Fruit fly (Drosophila melanogaster): ENCODE data around the gene CG5026.

Gene CG5026

dm6 chr3L:9019196-9019662 is 50.9 kb downstream of the CG5026 start, which contains the start of gene Doc2 (continued):
- TF ChIP-seq slbo (GFP tag; IDR thresholded peaks at IDR 0.05) (no peak), CrebB (tag; optimal IDR thresholded peaks at IDR 0.05) (no peak), CG12391 (tag; optimal IDR thresholded peaks at IDR 0.05) (no peak), pb (GFP tag; optimal IDR thresholded peaks at IDR 0.05) (no peak), E2f2 (GFP tag; IDR thresholded peaks at IDR 0.05) (no peak), sima (GFP tag; optimal IDR thresholded peaks at IDR 0.05) (no peak), CG7271 (tag; optimal IDR thresholded peaks at IDR 0.05) (no peak), gt (GFP tag; IDR thresholded peaks at IDR 0.05) (no peak), lov (optimal IDR thresholded peaks at IDR 0.05) (no peak), lov (GFP tag; IDR thresholded peaks at IDR 0.05) (0 out of 3 replicates have a peak, but pooled peaks have one; percentile 10), CG15011 (GFP tag; optimal IDR thresholded peaks at IDR 0.05) (no peak), dysf (GFP tag; IDR thresholded peaks at IDR 0.05) (no peak), cad (GFP tag; optimal IDR thresholded peaks at IDR 0.05) (no peak), CG4328 (GFP tag; optimal IDR thresholded peaks at IDR 0.05) (no peak), CG7372 (GFP tag; IDR thresholded peaks at IDR 0.05) (no peak), Med (GFP tag) (peak; percentile 42), Hsf (GFP tag; optimal IDR thresholded peaks at IDR 0.05) (no peak), CG5180 (GFP tag; optimal IDR thresholded peaks at IDR 0.05) (peak; percentile 62), wdn (GFP tag; IDR thresholded peaks at IDR 0.05) (no peak), unpg (GFP tag; optimal IDR thresholded peaks at IDR 0.05) (no peak), ham (GFP tag; IDR thresholded peaks at IDR 0.05) (no peak), CG9609 (GFP tag; optimal IDR thresholded peaks at IDR 0.05) (no peak), NfI (GFP tag; optimal IDR thresholded peaks at IDR 0.05) (no peak), chinmo (GFP tag; IDR thresholded peaks at IDR 0.05; ENCODE audit: partially characterized antibody) (peak; percentile 71; the same call in 2 of the 4 replicates), Nf-YC (tag; optimal IDR thresholded peaks at IDR 0.05) (peak; percentile 99), CG10274 (GFP tag; optimal IDR thresholded peaks at IDR 0.05) (no peak), seq (GFP tag; IDR thresholded peaks at IDR 0.05) (no peak), gcm (GFP tag; optimal IDR thresholded peaks at IDR 0.05) (no peak), Spps (tag; optimal IDR thresholded peaks at IDR 0.05) (no peak), pum (GFP tag; optimal IDR thresholded peaks at IDR 0.05) (no peak), CG12744 (GFP tag; optimal IDR thresholded peaks at IDR 0.05) (no peak), Meics (GFP tag; optimal IDR thresholded peaks at IDR 0.05) (no peak), CG11504 (tag; optimal IDR thresholded peaks at IDR 0.05) (peak; percentile 79), twi (tag; optimal IDR thresholded peaks at IDR 0.05) (peak; percentile 4), Chrac-16 (GFP tag; optimal IDR thresholded peaks at IDR 0.05) (no peak), gcm2 (GFP tag; optimal IDR thresholded peaks at IDR 0.05) (no peak), toy (GFP tag; IDR thresholded peaks at IDR 0.05) (no peak), Max (GFP tag; optimal IDR thresholded peaks at IDR 0.05) (no peak), cato (GFP tag; optimal IDR thresholded peaks at IDR 0.05; ENCODE audit: borderline replicate concordance) (no peak), Atf-2 (GFP tag; optimal IDR thresholded peaks at IDR 0.05) (no peak), Pdp1 (GFP tag; optimal IDR thresholded peaks at IDR 0.05) (no peak), CG6765 (GFP tag; optimal IDR thresholded peaks at IDR 0.05) (no peak), pho (GFP tag; optimal IDR thresholded peaks at IDR 0.05) (no peak), Stat92E (GFP tag; optimal IDR thresholded peaks at IDR 0.05) (peak in 1 of 3 experiments; percentile 53), CG1603 (tag; optimal IDR thresholded peaks at IDR 0.05) (no peak), ci (GFP tag; IDR thresholded peaks at IDR 0.05) (0 out of 3 replicates have a peak, but pooled peaks have one; percentile 57), cas (GFP tag; IDR thresholded peaks at IDR 0.05) (no peak), repo (GFP tag; optimal IDR thresholded peaks at IDR 0.05) (no peak), CG13775 (GFP tag; optimal IDR thresholded peaks at IDR 0.05) (no peak), dmrt99B (tag; optimal IDR thresholded peaks at IDR 0.05) (no peak), ttk (GFP tag; IDR thresholded peaks at IDR 0.05) (no peak), dimm (GFP tag; IDR thresholded peaks at IDR 0.05) (no peak)
